Fruit fly (Drosophila melanogaster): Measurements from ENCODE around the gene pasha.

- no peak for TF ChIP-seq CG3919 (GFP tag; optimal IDR thresholded peaks at IDR 0.05)
- no peak for TF ChIP-seq Sox15 (GFP tag; optimal IDR thresholded peaks at IDR 0.05)
Measured at dm6 chr3R:31632316-31632715, 14.5 kb downstream of the pasha start.

All from whole organism, prepupa.